Worm (Caenorhabditis elegans): ENCODE measurements around the gene H43I07.4.

ce11 chrV:4189618-4190017 lies 26.3 kb upstream of the H43I07.4 start:
- TF ChIP-seq ama-1 (optimal IDR thresholded peaks at IDR 0.05) (no peak), tra-4 (tag; optimal IDR thresholded peaks at IDR 0.05) (no peak), ceh-36 (tag; optimal IDR thresholded peaks at IDR 0.05) (no peak), ets-7 (tag; optimal IDR thresholded peaks at IDR 0.05) (no peak), ceh-13 (GFP tag; optimal IDR thresholded peaks at IDR 0.05) (no peak), hnd-1 (tag; optimal IDR thresholded peaks at IDR 0.05) (no peak), sea-1 (GFP tag; conservative IDR thresholded peaks at IDR 0.05) (no peak), hmbx-1 (tag; optimal IDR thresholded peaks at IDR 0.05) (no peak), flt-1 (GFP tag; IDR thresholded peaks at IDR 0.05) (no peak), pes-1 (GFP tag; IDR thresholded peaks at IDR 0.05) (no peak)

Measured in whole organism, early embryonic.